Fruit fly (Drosophila melanogaster) whole organism, embryonic: ENCODE results near the gene CG32313.

ENCODE experiments used
- B-H1 ChIP-seq: fragments of 200-800 bp; sonication (Bioruptor generic); IDR thresholded peaks from 3 replicates; pipeline ENCODE4 v1.3.6; 2022; ENCODE audit warnings: missing biosample characterization, missing genetic modification characterization
- CG10267 ChIP-seq: fragments of 200-800 bp; sonication (Bioruptor generic); optimal IDR thresholded peaks from 2 replicates; lab custom pipeline; 2018; ENCODE audit warnings: missing biosample characterization, mild to moderate bottlenecking, missing genetic modification characterization, moderate library complexity
- CG11723 ChIP-seq: fragments of 200-800 bp; sonication (Bioruptor generic); optimal IDR thresholded peaks from 2 replicates; lab custom pipeline; 2017; ENCODE audit warnings: missing biosample characterization, mild to moderate bottlenecking, missing genetic modification characterization
- CG12155 ChIP-seq: fragments of 200-800 bp; sonication (Bioruptor generic); optimal IDR thresholded peaks from 3 replicates; lab custom pipeline; 2016; ENCODE audit warnings: missing biosample characterization, missing genetic modification characterization
- CG14441 ChIP-seq: fragments of 200-800 bp; sonication (Bioruptor generic); IDR thresholded peaks from 2 replicates; pipeline ENCODE4 v1.3.6; 2022; ENCODE audit warnings: missing biosample characterization, missing genetic modification characterization
- CG17359 ChIP-seq: fragments of 200-800 bp; sonication (Bioruptor generic); optimal IDR thresholded peaks from 3 replicates; lab custom pipeline; 2018; ENCODE audit warnings: missing biosample characterization, mild to moderate bottlenecking, missing genetic modification characterization, moderate library complexity
- CG2202 ChIP-seq: fragments of 200-800 bp; sonication (Bioruptor generic); optimal IDR thresholded peaks from 2 replicates; lab custom pipeline; 2018; ENCODE audit warnings: missing biosample characterization, mild to moderate bottlenecking, missing genetic modification characterization
- CG2875 ChIP-seq: fragments of 200-800 bp; sonication (Bioruptor generic); optimal IDR thresholded peaks from 2 replicates; lab custom pipeline; 2017; ENCODE audit warnings: missing biosample characterization, mild to moderate bottlenecking, missing genetic modification characterization, missing genetic modification reagents
- CG31441 ChIP-seq: fragments of 200-800 bp; sonication (Bioruptor generic); IDR thresholded peaks from 2 replicates; pipeline ENCODE4 v1.3.6; 2022; ENCODE audit warnings: missing biosample characterization, missing genetic modification characterization
- CG5245 ChIP-seq: fragments of 200-800 bp; sonication (Bioruptor generic); optimal IDR thresholded peaks from 3 replicates; lab custom pipeline; 2016; ENCODE audit warnings: missing biosample characterization, missing genetic modification characterization
- CG6683 ChIP-seq: fragments of 200-800 bp; sonication (Bioruptor generic); optimal IDR thresholded peaks from 2 replicates; lab custom pipeline; 2017; ENCODE audit warnings: missing biosample characterization, mild to moderate bottlenecking, missing genetic modification characterization, missing genetic modification reagents
- CG6813 ChIP-seq: fragments of 200-800 bp; sonication (Bioruptor generic); optimal IDR thresholded peaks from 2 replicates; lab custom pipeline; 2017; ENCODE audit warnings: missing biosample characterization, missing genetic modification characterization, mild to moderate bottlenecking, moderate library complexity, missing genetic modification reagents
- CG7786 ChIP-seq: fragments of 200-800 bp; sonication (Bioruptor generic); optimal IDR thresholded peaks from 2 replicates; lab custom pipeline; 2016; ENCODE audit warnings: missing biosample characterization, missing genetic modification characterization
- CG8924 ChIP-seq: fragments of 200-800 bp; optimal IDR thresholded peaks from 3 replicates; lab custom pipeline; 2019; ENCODE audit warnings: missing biosample characterization, mild to moderate bottlenecking, missing genetic modification characterization, moderate library complexity
- D19A ChIP-seq: fragments of 200-800 bp; optimal IDR thresholded peaks from 3 replicates; lab custom pipeline; 2019; ENCODE audit warnings: missing biosample characterization, mild to moderate bottlenecking, missing genetic modification characterization, moderate library complexity
- Dad ChIP-seq: fragments of 200-800 bp; sonication (Bioruptor generic); optimal IDR thresholded peaks from 3 replicates; lab custom pipeline; 2016; ENCODE audit warnings: missing biosample characterization, missing genetic modification characterization
- Doc2 ChIP-seq: fragments of 200-800 bp; sonication (Bioruptor generic); IDR thresholded peaks from 2 replicates; pipeline ENCODE4 v1.3.6; 2022; ENCODE audit warnings: missing biosample characterization, missing genetic modification characterization
- Ets97D ChIP-seq: fragments of 200-800 bp; sonication (Bioruptor generic); optimal IDR thresholded peaks from 3 replicates; lab custom pipeline; 2016; ENCODE audit warnings: missing biosample characterization, missing genetic modification characterization
- HmgD ChIP-seq: fragments of 200-800 bp; sonication (Bioruptor generic); optimal IDR thresholded peaks from 3 replicates; lab custom pipeline; 2016; ENCODE audit warnings: missing biosample characterization, missing genetic modification characterization
- Hr39 ChIP-seq: fragments of >200 bp; optimal IDR thresholded peaks from 2 replicates; lab custom pipeline; 2017
- MESR4 ChIP-seq: fragments of 200-800 bp; sonication (Bioruptor generic); optimal IDR thresholded peaks from 2 replicates; lab custom pipeline; 2018; ENCODE audit warnings: missing biosample characterization, mild to moderate bottlenecking, missing genetic modification characterization, moderate library complexity
- MTF-1 ChIP-seq: fragments of 200-800 bp; sonication (Bioruptor generic); optimal IDR thresholded peaks from 2 replicates; lab custom pipeline; 2018; ENCODE audit warnings: missing biosample characterization, mild to moderate bottlenecking, missing genetic modification characterization, borderline replicate concordance
- Med ChIP-seq: fragments of 200-800 bp; sonication (Bioruptor generic); peaks from one replicate; lab custom pipeline; 2016; ENCODE audit warnings: missing biosample characterization, missing genetic modification characterization, mild to moderate bottlenecking, inconsistent platforms, moderate library complexity
- Nf-YA ChIP-seq: fragments of 200-800 bp; sonication (Bioruptor generic); IDR thresholded peaks from 2 replicates; pipeline ENCODE4 v1.3.6; 2022; ENCODE audit warnings: missing biosample characterization, missing genetic modification characterization
- Scr ChIP-seq: fragments of 200-800 bp; sonication (Bioruptor generic); IDR thresholded peaks from 2 replicates; pipeline ENCODE4 v1.3.6; 2022; ENCODE audit warnings: missing biosample characterization, missing genetic modification characterization; ENCODE audit not compliant: partially characterized antibody
- aop ChIP-seq: fragments of 200-800 bp; sonication (Bioruptor generic); IDR thresholded peaks from 2 replicates; pipeline ENCODE4 v1.3.6; 2022; ENCODE audit warnings: missing biosample characterization, missing genetic modification characterization
- ara ChIP-seq: fragments of 200-800 bp; sonication (Bioruptor generic); IDR thresholded peaks from 2 replicates; pipeline ENCODE4 v1.3.6; 2022; ENCODE audit warnings: missing biosample characterization, missing genetic modification characterization
- bowl ChIP-seq: fragments of 200-800 bp; sonication (Bioruptor generic); IDR thresholded peaks from 2 replicates; pipeline ENCODE4 v1.3.6; 2022; ENCODE audit warnings: missing biosample characterization, missing genetic modification characterization
- bsh ChIP-seq, 2 experiments: fragments of 200-800 bp; sonication (Bioruptor generic); optimal IDR thresholded peaks; 2 replicates each; lab custom pipeline; 2017 to 2018; ENCODE audit warnings: mild to moderate bottlenecking in 2 of 2, missing biosample characterization in 2 of 2, missing genetic modification characterization in 2 of 2, moderate library complexity in 1 of 2
- cg ChIP-seq: fragments of 200-800 bp; sonication (Bioruptor generic); optimal IDR thresholded peaks from 3 replicates; lab custom pipeline; 2019; ENCODE audit warnings: missing biosample characterization, mild to moderate bottlenecking, missing genetic modification characterization, moderate library complexity
- dati ChIP-seq: fragments of 200-800 bp; sonication (Bioruptor generic); IDR thresholded peaks from 2 replicates; pipeline ENCODE4 v1.3.6; 2022; ENCODE audit warnings: missing biosample characterization, missing genetic modification characterization
- esg ChIP-seq: fragments of 200-800 bp; sonication (Bioruptor generic); conservative IDR thresholded peaks from 2 replicates; pipeline ENCODE4 v1.3.6; 2022; ENCODE audit warnings: missing biosample characterization, missing genetic modification characterization
- fd64A ChIP-seq: fragments of 200-800 bp; sonication (Bioruptor generic); optimal IDR thresholded peaks from 3 replicates; lab custom pipeline; 2018; ENCODE audit warnings: missing biosample characterization, mild to moderate bottlenecking, missing genetic modification characterization
- fd96Cb ChIP-seq: fragments of 200-800 bp; sonication (Bioruptor generic); optimal IDR thresholded peaks from 2 replicates; lab custom pipeline; 2018; ENCODE audit warnings: missing biosample characterization, mild to moderate bottlenecking, missing genetic modification characterization, moderate library complexity
- ftz-f1 ChIP-seq: fragments of 200-800 bp; sonication (Bioruptor generic); optimal IDR thresholded peaks from 2 replicates; lab custom pipeline; 2016; ENCODE audit warnings: missing biosample characterization, missing genetic modification characterization
- gce ChIP-seq: fragments of 200-800 bp; sonication (Bioruptor generic); IDR thresholded peaks from 3 replicates; pipeline ENCODE4 v1.3.6; 2022; ENCODE audit warnings: missing biosample characterization, missing genetic modification characterization
- h ChIP-seq: fragments of >200 bp; optimal IDR thresholded peaks from 2 replicates; lab custom pipeline; 2017
- hb ChIP-seq: fragments of 200-800 bp; sonication (Bioruptor generic); IDR thresholded peaks from 3 replicates; pipeline ENCODE4 v1.3.6; 2022; ENCODE audit warnings: missing biosample characterization, missing genetic modification characterization; ENCODE audit not compliant: partially characterized antibody
- ind ChIP-seq: fragments of 200-800 bp; sonication (Bioruptor generic); optimal IDR thresholded peaks from 3 replicates; lab custom pipeline; 2016; ENCODE audit warnings: missing biosample characterization, missing genetic modification characterization
- ken ChIP-seq: fragments of 200-800 bp; sonication (Bioruptor generic); IDR thresholded peaks from 3 replicates; pipeline ENCODE4 v1.3.6; 2022; ENCODE audit warnings: missing biosample characterization, missing genetic modification characterization
- lab ChIP-seq: fragments of 200-800 bp; sonication (Bioruptor generic); optimal IDR thresholded peaks from 3 replicates; lab custom pipeline; 2017; ENCODE audit warnings: missing biosample characterization, missing genetic modification characterization, mild to moderate bottlenecking, moderate library complexity, missing genetic modification reagents
- mam ChIP-seq: fragments of 200-800 bp; sonication (Bioruptor generic); optimal IDR thresholded peaks from 3 replicates; lab custom pipeline; 2016; ENCODE audit warnings: missing biosample characterization, missing genetic modification characterization
- oc ChIP-seq: fragments of 200-800 bp; sonication (Bioruptor generic); optimal IDR thresholded peaks from 2 replicates; lab custom pipeline; 2018; ENCODE audit warnings: missing biosample characterization, mild to moderate bottlenecking, missing genetic modification characterization, moderate library complexity
- pros ChIP-seq: fragments of 200-800 bp; sonication (Bioruptor generic); optimal IDR thresholded peaks from 3 replicates; lab custom pipeline; 2019; ENCODE audit warnings: missing biosample characterization, mild to moderate bottlenecking, missing genetic modification characterization, moderate library complexity
- psq ChIP-seq: fragments of 200-800 bp; sonication (Bioruptor generic); optimal IDR thresholded peaks from 2 replicates; lab custom pipeline; 2017; ENCODE audit warnings: missing biosample characterization, missing genetic modification characterization
- repo ChIP-seq: fragments of 200-800 bp; sonication (Bioruptor generic); optimal IDR thresholded peaks from 2 replicates; lab custom pipeline; 2016; ENCODE audit warnings: missing biosample characterization, missing genetic modification characterization
- sqz ChIP-seq: fragments of 200-800 bp; sonication (Bioruptor generic); optimal IDR thresholded peaks from 3 replicates; lab custom pipeline; 2018; ENCODE audit warnings: missing biosample characterization, mild to moderate bottlenecking, missing genetic modification characterization
- tup ChIP-seq: fragments of 200-800 bp; sonication (Bioruptor generic); optimal IDR thresholded peaks from 2 replicates; lab custom pipeline; 2016; ENCODE audit warnings: missing biosample characterization, mild to moderate bottlenecking, missing genetic modification characterization, moderate library complexity
- unc-4 ChIP-seq: fragments of 200-800 bp; sonication (Bioruptor generic); IDR thresholded peaks from 2 replicates; pipeline ENCODE4 v1.3.6; 2022; ENCODE audit warnings: missing biosample characterization, missing genetic modification characterization; ENCODE audit not compliant: partially characterized antibody
- usp ChIP-seq: fragments of >200 bp; optimal IDR thresholded peaks from 2 replicates; lab custom pipeline; 2017; ENCODE audit warnings: missing biosample characterization, missing genetic modification characterization

CG32313 gene

dm6 chr3L:1579169-1579853 is 33.8 kb upstream of the CG32313 start (continued):
- TF ChIP-seq Nf-YA (GFP tag; lab: Robert Waterston, UW) (peak; percentile 57; the same call in 1 of the 2 replicates), ind (peak; percentile 60), repo (GFP tag; lab: Kevin White, UChicago) (peak; percentile 37), lab (GFP tag; lab: Kevin White, UChicago) (peak; percentile 70), CG17359 (tag; lab: Kevin White, UChicago) (peak; percentile 78), mam (GFP tag; lab: Kevin White, UChicago) (peak; percentile 35), gce (no peak; the same call in 2 of the 3 replicates), CG7786 (GFP tag; lab: Kevin White, UChicago) (peak; percentile 46), Med (GFP tag; lab: Kevin White, UChicago) (peak; percentile 86), CG31441 (GFP tag; lab: Robert Waterston, UW) (peak; percentile 62; the same call in 1 of the 2 replicates), CG11723 (peak; percentile 54), tup (GFP tag; lab: Kevin White, UChicago) (peak; percentile 25), sqz (peak; percentile 76), CG6683 (GFP tag; lab: Kevin White, UChicago) (peak; percentile 48), Doc2 (GFP tag; lab: Robert Waterston, UW) (no peak), fd64A (GFP tag; lab: Kevin White, UChicago) (peak; percentile 93), usp (GFP tag; lab: Kevin White, UChicago) (no peak), ken (GFP tag; lab: Robert Waterston, UW) (peak; percentile 58; the same call in 1 of the 3 replicates), CG2875 (GFP tag; lab: Kevin White, UChicago) (peak; percentile 88), cg (GFP tag; lab: Kevin White, UChicago) (peak; percentile 73), Hr39 (lab: Kevin White, UChicago) (no peak), CG6813 (GFP tag; lab: Kevin White, UChicago) (peak; percentile 93), CG14441 (GFP tag; lab: Robert Waterston, UW) (no peak; the same call in 1 of the 2 replicates), fd96Cb (tag; lab: Kevin White, UChicago) (peak; percentile 44), MTF-1 (GFP tag; lab: Kevin White, UChicago) (peak; percentile 90), aop (GFP tag; lab: Robert Waterston, UW) (no peak), MESR4 (peak; percentile 0), Dad (GFP tag; lab: Kevin White, UChicago) (no peak), CG12155 (GFP tag; lab: Kevin White, UChicago) (peak; percentile 14), oc (tag; lab: Kevin White, UChicago) (peak; percentile 93), CG5245 (no peak), h (lab: Kevin White, UChicago) (no peak), hb (GFP tag; lab: Robert Waterston, UW) (no peak), bowl (no peak), ara (peak; percentile 84), ftz-f1 (GFP tag; lab: Kevin White, UChicago) (no peak), Ets97D (GFP tag; lab: Kevin White, UChicago) (peak; percentile 37), CG10267 (tag; lab: Kevin White, UChicago) (peak; percentile 44), D19A (tag; lab: Kevin White, UChicago) (peak; percentile 71), dati (GFP tag; lab: Robert Waterston, UW) (no peak), B-H1 (no peak), CG2202 (tag; lab: Kevin White, UChicago) (peak; percentile 92), psq (GFP tag; lab: Kevin White, UChicago) (peak; percentile 55), Scr (no peak), CG8924 (peak; percentile 78), esg (GFP tag; lab: Robert Waterston, UW) (no peak; the same call in 1 of the 2 replicates), HmgD (GFP tag; lab: Kevin White, UChicago) (no peak), bsh (GFP tag; optimal IDR thresholded peaks at IDR 0.05; lab: Kevin White, UChicago) (peak in 1 of 2 experiments; percentile 80), unc-4 (no peak), pros (peak; percentile 48)
